Fruit fly (Drosophila melanogaster) whole organism, embryonic: Measurements from ENCODE around the gene Sbp2.

Experiments
- BtbVII ChIP-seq: fragments of 200-800 bp; sonication (Bioruptor generic); optimal IDR thresholded peaks from 3 replicates; lab custom pipeline; 2017; ENCODE audit warnings: missing biosample characterization, mild to moderate bottlenecking, missing genetic modification characterization
- CG10321 ChIP-seq: fragments of 200-800 bp; sonication (Bioruptor generic); IDR thresholded peaks from 2 replicates; pipeline ENCODE4 v1.3.6; 2022; ENCODE audit warnings: missing biosample characterization, missing genetic modification characterization
- CG10366 ChIP-seq: fragments of 200-800 bp; sonication (Bioruptor generic); IDR thresholded peaks from 2 replicates; pipeline ENCODE4 v1.3.6; 2022; ENCODE audit warnings: missing biosample characterization, missing genetic modification characterization
- CG12071 ChIP-seq: fragments of 200-800 bp; sonication (Bioruptor generic); optimal IDR thresholded peaks from 3 replicates; lab custom pipeline; 2018; ENCODE audit warnings: missing biosample characterization, mild to moderate bottlenecking, missing genetic modification characterization
- CG1529 ChIP-seq: fragments of 200-800 bp; sonication (Bioruptor generic); optimal IDR thresholded peaks from 3 replicates; lab custom pipeline; 2018; ENCODE audit warnings: missing biosample characterization, missing genetic modification characterization
- CG15696 ChIP-seq: fragments of 200-800 bp; sonication (Bioruptor generic); optimal IDR thresholded peaks from 2 replicates; lab custom pipeline; 2019; ENCODE audit warnings: missing biosample characterization, mild to moderate bottlenecking, missing genetic modification characterization, moderate library complexity
- CG1647 ChIP-seq: fragments of 200-800 bp; sonication (Bioruptor generic); optimal IDR thresholded peaks from 3 replicates; lab custom pipeline; 2016; ENCODE audit warnings: missing biosample characterization, missing genetic modification characterization
- CG17829 ChIP-seq: fragments of 200-800 bp; optimal IDR thresholded peaks from 2 replicates; lab custom pipeline; 2019; ENCODE audit warnings: missing biosample characterization, mild to moderate bottlenecking, missing genetic modification characterization, moderate library complexity
- CG2875 ChIP-seq: fragments of 200-800 bp; sonication (Bioruptor generic); optimal IDR thresholded peaks from 2 replicates; lab custom pipeline; 2017; ENCODE audit warnings: missing biosample characterization, mild to moderate bottlenecking, missing genetic modification characterization, missing genetic modification reagents
- CG2889 ChIP-seq: fragments of 200-800 bp; sonication (Bioruptor generic); IDR thresholded peaks from 3 replicates; pipeline ENCODE4 v1.3.6; 2022; ENCODE audit warnings: missing biosample characterization, missing genetic modification characterization
- CG4404 ChIP-seq: fragments of 200-800 bp; sonication (Bioruptor generic); IDR thresholded peaks from 2 replicates; pipeline ENCODE4 v1.3.6; 2022; ENCODE audit warnings: missing biosample characterization, missing genetic modification characterization
- CG4820 ChIP-seq: fragments of 200-800 bp; sonication (Bioruptor generic); optimal IDR thresholded peaks from 3 replicates; lab custom pipeline; 2016; ENCODE audit warnings: missing biosample characterization, missing genetic modification characterization
- CG7745 ChIP-seq: fragments of 200-800 bp; sonication (Bioruptor generic); optimal IDR thresholded peaks from 2 replicates; lab custom pipeline; 2018; ENCODE audit warnings: missing biosample characterization, mild to moderate bottlenecking, missing genetic modification characterization, moderate library complexity
- CG7786 ChIP-seq: fragments of 200-800 bp; sonication (Bioruptor generic); optimal IDR thresholded peaks from 2 replicates; lab custom pipeline; 2016; ENCODE audit warnings: missing biosample characterization, missing genetic modification characterization
- CG7963 ChIP-seq: fragments of 200-800 bp; sonication (Bioruptor generic); IDR thresholded peaks from 3 replicates; pipeline ENCODE4 v1.3.6; 2022; ENCODE audit warnings: missing biosample characterization, missing genetic modification characterization; ENCODE audit not compliant: partially characterized antibody
- CG9215 ChIP-seq: fragments of 200-800 bp; sonication (Bioruptor generic); IDR thresholded peaks from 2 replicates; pipeline ENCODE4 v1.3.6; 2022; ENCODE audit warnings: missing biosample characterization, missing genetic modification characterization
- CTCF ChIP-seq: fragments of 200-800 bp; sonication (Bioruptor generic); optimal IDR thresholded peaks from 2 replicates; lab custom pipeline; 2017; ENCODE audit warnings: missing biosample characterization, mild to moderate bottlenecking, missing genetic modification characterization, moderate library complexity
- D19A ChIP-seq: fragments of 200-800 bp; optimal IDR thresholded peaks from 3 replicates; lab custom pipeline; 2019; ENCODE audit warnings: missing biosample characterization, mild to moderate bottlenecking, missing genetic modification characterization, moderate library complexity
- Dll ChIP-seq: fragments of 200-800 bp; sonication (Bioruptor generic); IDR thresholded peaks from 4 replicates; pipeline ENCODE4 v1.3.6; 2022; ENCODE audit warnings: missing biosample characterization, missing genetic modification characterization; ENCODE audit not compliant: partially characterized antibody
- ERR ChIP-seq: fragments of 200-800 bp; sonication (Bioruptor generic); optimal IDR thresholded peaks from 2 replicates; lab custom pipeline; 2016; ENCODE audit warnings: missing biosample characterization, missing genetic modification characterization
- Gug ChIP-seq: fragments of 200-800 bp; sonication (Bioruptor generic); IDR thresholded peaks from 4 replicates; pipeline ENCODE4 v1.3.6; 2022; ENCODE audit warnings: missing biosample characterization, missing genetic modification characterization
- H2.0 ChIP-seq: fragments of 200-800 bp; sonication (Bioruptor generic); IDR thresholded peaks from 2 replicates; pipeline ENCODE4 v1.3.6; 2022; ENCODE audit warnings: missing biosample characterization, missing genetic modification characterization
- HHEX ChIP-seq: fragments of 200-800 bp; sonication (Bioruptor generic); optimal IDR thresholded peaks from 3 replicates; lab custom pipeline; 2017; ENCODE audit warnings: missing biosample characterization, mild to moderate bottlenecking, missing genetic modification characterization, missing genetic modification reagents
- Mes4 ChIP-seq: fragments of 200-800 bp; sonication (Bioruptor generic); optimal IDR thresholded peaks from 2 replicates; lab custom pipeline; 2016; ENCODE audit warnings: missing biosample characterization, missing genetic modification characterization
- Neu2 ChIP-seq: fragments of 200-800 bp; sonication (Bioruptor generic); optimal IDR thresholded peaks from 3 replicates; lab custom pipeline; 2016; ENCODE audit warnings: missing biosample characterization, missing genetic modification characterization, borderline replicate concordance
- TFAM ChIP-seq: fragments of 200-800 bp; sonication (Bioruptor generic); optimal IDR thresholded peaks from 2 replicates; lab custom pipeline; 2017; ENCODE audit warnings: missing biosample characterization, missing genetic modification characterization, inconsistent platforms
- Taf1 ChIP-seq: fragments of 200-800 bp; sonication (Bioruptor generic); IDR thresholded peaks from 2 replicates; pipeline ENCODE4 v1.3.6; 2022; ENCODE audit warnings: missing biosample characterization, missing genetic modification characterization
- amos ChIP-seq: fragments of 200-800 bp; sonication (Bioruptor generic); IDR thresholded peaks from 2 replicates; pipeline ENCODE4 v1.3.6; 2022; ENCODE audit warnings: missing biosample characterization, missing genetic modification characterization; ENCODE audit not compliant: partially characterized antibody
- ap ChIP-seq: fragments of 200-800 bp; sonication (Bioruptor generic); IDR thresholded peaks from 2 replicates; pipeline ENCODE4 v1.3.6; 2022; ENCODE audit warnings: missing biosample characterization, missing genetic modification characterization
- cato ChIP-seq: fragments of 200-800 bp; sonication (Bioruptor generic); optimal IDR thresholded peaks from 2 replicates; lab custom pipeline; 2016; ENCODE audit warnings: missing biosample characterization, missing genetic modification characterization, borderline replicate concordance
- ci ChIP-seq: fragments of 200-800 bp; sonication (Bioruptor generic); IDR thresholded peaks from 3 replicates; pipeline ENCODE4 v1.3.6; 2022; ENCODE audit warnings: missing biosample characterization, missing genetic modification characterization
- crp ChIP-seq, 2 experiments: fragments of 200-800 bp; sonication (Bioruptor generic); optimal IDR thresholded peaks; 2 replicates in 1 of 2; 3 replicates in 1 of 2; lab custom pipeline; 2017; ENCODE audit warnings: missing biosample characterization in 2 of 2, missing genetic modification characterization in 2 of 2, mild to moderate bottlenecking in 1 of 2, moderate library complexity in 1 of 2
- dimm ChIP-seq: fragments of 200-800 bp; sonication (Bioruptor generic); IDR thresholded peaks from 2 replicates; pipeline ENCODE4 v1.3.6; 2022; ENCODE audit warnings: missing biosample characterization, missing genetic modification characterization
- emc ChIP-seq: fragments of 200-800 bp; sonication (Bioruptor generic); optimal IDR thresholded peaks from 2 replicates; lab custom pipeline; 2016; ENCODE audit warnings: missing biosample characterization, missing genetic modification characterization
- ems ChIP-seq: fragments of 200-800 bp; sonication (Bioruptor generic); optimal IDR thresholded peaks from 3 replicates; lab custom pipeline; 2016; ENCODE audit warnings: missing biosample characterization, missing genetic modification characterization
- exex ChIP-seq: fragments of 200-800 bp; sonication (Bioruptor generic); optimal IDR thresholded peaks from 4 replicates; lab custom pipeline; 2018; ENCODE audit warnings: missing biosample characterization, mild to moderate bottlenecking, missing genetic modification characterization, moderate library complexity
- fd64A ChIP-seq: fragments of 200-800 bp; sonication (Bioruptor generic); optimal IDR thresholded peaks from 3 replicates; lab custom pipeline; 2018; ENCODE audit warnings: missing biosample characterization, mild to moderate bottlenecking, missing genetic modification characterization
- hb ChIP-seq: fragments of 200-800 bp; sonication (Bioruptor generic); IDR thresholded peaks from 3 replicates; pipeline ENCODE4 v1.3.6; 2022; ENCODE audit warnings: missing biosample characterization, missing genetic modification characterization; ENCODE audit not compliant: partially characterized antibody
- hkb ChIP-seq, 2 experiments: fragments of 200-800 bp in 1 of 2; fragments of >200 bp in 1 of 2; sonication (Bioruptor generic) in 1 of 2; IDR thresholded peaks in 1 of 2; optimal IDR thresholded peaks in 1 of 2; 2 replicates each; pipeline versions ENCODE4 v1.3.6 to Lab custom; 2017 to 2022; ENCODE audit warnings: missing biosample characterization in 1 of 2, missing genetic modification characterization in 1 of 2
- ind ChIP-seq: fragments of 200-800 bp; sonication (Bioruptor generic); optimal IDR thresholded peaks from 3 replicates; lab custom pipeline; 2016; ENCODE audit warnings: missing biosample characterization, missing genetic modification characterization
- insv ChIP-seq, 2 experiments: fragments of 200-800 bp; sonication (Bioruptor generic); optimal IDR thresholded peaks; 3 replicates each; lab custom pipeline; 2016 to 2018; ENCODE audit warnings: missing biosample characterization in 2 of 2, missing genetic modification characterization in 2 of 2
- nerfin-2 ChIP-seq: fragments of 200-800 bp; sonication (Bioruptor generic); IDR thresholded peaks from 2 replicates; pipeline ENCODE4 v1.3.6; 2022; ENCODE audit warnings: missing biosample characterization, missing genetic modification characterization; ENCODE audit not compliant: partially characterized antibody
- otp ChIP-seq: fragments of 200-800 bp; sonication (Bioruptor generic); IDR thresholded peaks from 3 replicates; pipeline ENCODE4, ENCODE4 v1.3.6; 2022; ENCODE audit warnings: missing biosample characterization, missing genetic modification characterization
- pros ChIP-seq: fragments of 200-800 bp; sonication (Bioruptor generic); optimal IDR thresholded peaks from 3 replicates; lab custom pipeline; 2019; ENCODE audit warnings: missing biosample characterization, mild to moderate bottlenecking, missing genetic modification characterization, moderate library complexity
- pzg ChIP-seq: fragments of 200-800 bp; sonication (Bioruptor generic); optimal IDR thresholded peaks from 3 replicates; lab custom pipeline; 2018; ENCODE audit warnings: missing biosample characterization, mild to moderate bottlenecking, missing genetic modification characterization, moderate library complexity
- rib ChIP-seq: fragments of 200-800 bp; sonication (Bioruptor generic); IDR thresholded peaks from 2 replicates; pipeline ENCODE4 v1.3.6; 2022; ENCODE audit warnings: missing biosample characterization, missing genetic modification characterization
- slou ChIP-seq: fragments of 200-800 bp; sonication (Bioruptor generic); optimal IDR thresholded peaks from 3 replicates; lab custom pipeline; 2016; ENCODE audit warnings: missing biosample characterization, missing genetic modification characterization
- slp2 ChIP-seq: fragments of 200-800 bp; sonication (Bioruptor generic); optimal IDR thresholded peaks from 2 replicates; lab custom pipeline; 2016; ENCODE audit warnings: missing biosample characterization, missing genetic modification characterization
- tap ChIP-seq: fragments of 200-800 bp; optimal IDR thresholded peaks from 3 replicates; lab custom pipeline; 2019; ENCODE audit warnings: missing biosample characterization, mild to moderate bottlenecking, missing genetic modification characterization, moderate library complexity
- tio ChIP-seq: fragments of 200-800 bp; sonication (Bioruptor generic); optimal IDR thresholded peaks from 2 replicates; lab custom pipeline; 2017; ENCODE audit warnings: missing biosample characterization, missing genetic modification characterization, inconsistent platforms
- vvl ChIP-seq: fragments of 200-800 bp; sonication (Bioruptor generic); IDR thresholded peaks from 2 replicates; pipeline ENCODE4 v1.3.6; 2022; ENCODE audit warnings: missing biosample characterization, missing genetic modification characterization
- zf30C ChIP-seq: fragments of 200-800 bp; sonication (Bioruptor generic); optimal IDR thresholded peaks from 3 replicates; lab custom pipeline; 2018; ENCODE audit warnings: missing biosample characterization, mild to moderate bottlenecking, missing genetic modification characterization

Gene Sbp2

DNA sequence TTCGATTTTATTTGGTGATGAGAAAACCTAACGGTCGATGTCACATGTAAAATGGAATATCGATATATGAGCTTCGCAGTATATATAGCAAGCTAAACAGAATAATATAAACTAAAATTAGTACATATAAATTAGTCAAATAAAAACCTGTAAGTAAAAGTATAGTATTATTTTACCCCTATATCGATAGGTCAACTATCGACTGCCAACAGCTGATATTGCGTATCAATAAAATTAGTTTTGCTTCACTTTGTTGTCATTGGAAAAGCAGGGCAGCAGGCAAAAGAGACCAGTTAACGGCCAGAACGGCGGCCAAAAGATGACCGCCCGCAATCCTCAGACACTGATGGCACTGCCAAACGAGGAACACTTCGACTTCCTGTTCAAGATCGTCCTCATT is 7.0 kb upstream of the Sbp2 start, which contains the start of gene Rab19 (continued):
- TF ChIP-seq Taf1 (GFP tag; lab: Robert Waterston, UW), result no peak
- peak; percentile 53 for TF ChIP-seq pzg (GFP tag; lab: Kevin White, UChicago)
- no peak for TF ChIP-seq CTCF (GFP tag; lab: Kevin White, UChicago)
- no peak for TF ChIP-seq CG4404 (GFP tag; lab: Robert Waterston, UW)
- no peak for TF ChIP-seq CG2889 (GFP tag; lab: Robert Waterston, UW)
- TF ChIP-seq D19A (tag; lab: Kevin White, UChicago), result no peak
- TF ChIP-seq crp (GFP tag; optimal IDR thresholded peaks at IDR 0.05; lab: Kevin White, UChicago), result peak; percentile 24 to 89
- no peak for TF ChIP-seq CG1647 (GFP tag; lab: Kevin White, UChicago)
- no peak for TF ChIP-seq CG9215 (GFP tag; lab: Robert Waterston, UW)
- TF ChIP-seq CG7963 (GFP tag; lab: Robert Waterston, UW), result peak; percentile 65; the same call in 2 of the 3 replicates
- no peak for TF ChIP-seq otp (GFP tag; lab: Robert Waterston, UW)
- no peak for TF ChIP-seq insv (GFP tag; optimal IDR thresholded peaks at IDR 0.05; lab: Kevin White, UChicago)
- TF ChIP-seq tio (GFP tag; lab: Kevin White, UChicago), result no peak
- TF ChIP-seq CG10321 (GFP tag; lab: Robert Waterston, UW), result no peak
- no peak for TF ChIP-seq Mes4
- TF ChIP-seq ap (GFP tag; lab: Robert Waterston, UW), result no peak
- no peak for TF ChIP-seq H2.0
- peak; percentile 98 for TF ChIP-seq Dll (GFP tag; lab: Robert Waterston, UW)
- peak; percentile 13 for TF ChIP-seq CG17829 (tag; lab: Kevin White, UChicago)
- TF ChIP-seq cato (GFP tag; lab: Kevin White, UChicago), result no peak
- no peak for TF ChIP-seq Gug (GFP tag; lab: Robert Waterston, UW)
- TF ChIP-seq ERR (GFP tag; lab: Kevin White, UChicago), result no peak
- no peak for TF ChIP-seq ci (GFP tag; lab: Robert Waterston, UW)
- TF ChIP-seq pros (GFP tag; lab: Kevin White, UChicago), result no peak
- TF ChIP-seq amos (GFP tag; lab: Robert Waterston, UW), result peak; percentile 79
- no peak for TF ChIP-seq CG15696
- TF ChIP-seq HHEX (GFP tag; lab: Kevin White, UChicago), result no peak
- no peak for TF ChIP-seq CG12071
- no peak for TF ChIP-seq tap (tag; lab: Kevin White, UChicago)
- TF ChIP-seq slp2 (GFP tag; lab: Kevin White, UChicago), result no peak
- no peak for TF ChIP-seq BtbVII (GFP tag; lab: Kevin White, UChicago)
- TF ChIP-seq CG1529 (GFP tag; lab: Kevin White, UChicago), result no peak
- TF ChIP-seq CG10366 (GFP tag; lab: Robert Waterston, UW), result no peak
- TF ChIP-seq dimm, result no peak
- TF ChIP-seq nerfin-2 (GFP tag; lab: Robert Waterston, UW), result peak; percentile 76
- TF ChIP-seq fd64A, result no peak
- TF ChIP-seq CG7786 (GFP tag; lab: Kevin White, UChicago), result no peak
- no peak for TF ChIP-seq slou (GFP tag; lab: Kevin White, UChicago)
- no peak for TF ChIP-seq ind
- no peak for TF ChIP-seq rib (GFP tag; lab: Robert Waterston, UW)
- peak; percentile 83 for TF ChIP-seq hb (GFP tag; lab: Robert Waterston, UW)
- TF ChIP-seq zf30C (GFP tag; lab: Kevin White, UChicago), result no peak
- no peak for TF ChIP-seq emc (GFP tag; lab: Kevin White, UChicago)
- no peak for TF ChIP-seq Neu2
- no peak for TF ChIP-seq hkb (optimal IDR thresholded peaks at IDR 0.05; lab: Kevin White, UChicago)
- no peak for TF ChIP-seq hkb (GFP tag; IDR thresholded peaks at IDR 0.05; lab: Robert Waterston, UW)
- TF ChIP-seq CG4820 (GFP tag; lab: Kevin White, UChicago), result no peak
- no peak for TF ChIP-seq exex (tag; lab: Kevin White, UChicago)
- no peak for TF ChIP-seq vvl
- TF ChIP-seq CG7745 (tag; lab: Kevin White, UChicago), result no peak
- TF ChIP-seq ems (GFP tag; lab: Kevin White, UChicago), result no peak
- TF ChIP-seq CG2875 (GFP tag; lab: Kevin White, UChicago), result no peak
- TF ChIP-seq TFAM (GFP tag; lab: Kevin White, UChicago), result no peak
